Fruit fly (Drosophila melanogaster): ENCODE results near the gene CG9705.

Gene CG9705

dm6 chr3L:16762203-16762997, 17.5 kb upstream of the CG9705 start:
- TF ChIP-seq noc (tag; optimal IDR thresholded peaks at IDR 0.05): no peak

- peak; percentile 7 for TF ChIP-seq noc (tag; optimal IDR thresholded peaks at IDR 0.05)
These were observed 14.0 kb upstream of the CG9705 start, which contains the start of gene Nrt for dm6 chr3L:16765647-16766628. Nrt (plus strand) TSS chr3L:16766072.

- TF ChIP-seq noc (tag; optimal IDR thresholded peaks at IDR 0.05): no peak
These were observed 13.0 kb upstream of the CG9705 start for dm6 chr3L:16766901-16767300.

dm6 chr3L:16768001-16768652, 11.8 kb upstream of the CG9705 start:
- no peak for TF ChIP-seq noc (tag; optimal IDR thresholded peaks at IDR 0.05)

dm6 chr3L:16769866-16770265, 10.0 kb upstream of the CG9705 start:
- TF ChIP-seq noc (tag; optimal IDR thresholded peaks at IDR 0.05): no peak

dm6 chr3L:16772755-16773523, 7.0 kb upstream of the CG9705 start:
- TF ChIP-seq noc (tag; optimal IDR thresholded peaks at IDR 0.05): no peak

dm6 chr3L:16780317-16780716, 417 bp downstream of the CG9705 start:
- no peak for TF ChIP-seq noc (tag; optimal IDR thresholded peaks at IDR 0.05)

- peak; percentile 73 for TF ChIP-seq noc (tag; optimal IDR thresholded peaks at IDR 0.05)
These were observed 2.4 kb downstream of the CG9705 start for dm6 chr3L:16782218-16782763.

- TF ChIP-seq noc (tag; optimal IDR thresholded peaks at IDR 0.05): no peak
These were observed 2.9 kb downstream of the CG9705 start, which contains the start of gene CG9706 for dm6 chr3L:16782789-16783188. CG9706 (plus strand) TSS chr3L:16783010.

dm6 chr3L:16786728-16787127, 6.8 kb downstream of the CG9705 start, which contains the start of gene eIF3e:
eIF3e (minus strand) TSS chr3L:16786941.
- no peak for TF ChIP-seq noc (tag; optimal IDR thresholded peaks at IDR 0.05)

- TF ChIP-seq noc (tag; optimal IDR thresholded peaks at IDR 0.05): no peak
These were observed 16.7 kb downstream of the CG9705 start for dm6 chr3L:16796603-16797002.

- peak; percentile 45 for TF ChIP-seq noc (tag; optimal IDR thresholded peaks at IDR 0.05)
These were observed 20.1 kb downstream of the CG9705 start for dm6 chr3L:16800026-16800425.

- peak; percentile 95 for TF ChIP-seq noc (tag; optimal IDR thresholded peaks at IDR 0.05)
These were observed 21.9 kb downstream of the CG9705 start for dm6 chr3L:16801499-16802452.

- no peak for TF ChIP-seq noc (tag; optimal IDR thresholded peaks at IDR 0.05)
These were observed 23.4 kb downstream of the CG9705 start for dm6 chr3L:16803273-16803672.
